Worm (Caenorhabditis elegans) whole organism, early embryonic: Measurements from ENCODE around the gene F19H6.6.
A peak's percentile ranks its signal among the peaks of the same experiment; 100 is the strongest.

ENCODE experiments used
- B0310.2 ChIP-seq: sonication (generic microtip); optimal IDR thresholded peaks from 2 replicates; lab custom pipeline; 2016; ENCODE audit warnings: mild to moderate bottlenecking, missing genetic modification characterization, missing compliant biosample characterization
- F13C5.2 ChIP-seq: sonication (generic microtip); optimal IDR thresholded peaks from 2 replicates; lab custom pipeline; 2017; ENCODE audit warnings: mild to moderate bottlenecking, missing genetic modification characterization, inconsistent platforms, missing compliant biosample characterization
- aly-1 ChIP-seq: sonication (generic microtip); optimal IDR thresholded peaks from 2 replicates; lab custom pipeline; 2016; ENCODE audit warnings: missing genetic modification characterization, missing compliant biosample characterization
- ama-1 ChIP-seq: fragments of 150-350 bp; optimal IDR thresholded peaks from 2 replicates; lab custom pipeline; 2014
- ceh-13 ChIP-seq: fragments of 200-800 bp; sonication (Bioruptor generic); optimal IDR thresholded peaks from 2 replicates; lab custom pipeline; 2018; ENCODE audit warnings: mild to moderate bottlenecking, missing genetic modification characterization, missing compliant biosample characterization
- ceh-36 ChIP-seq: sonication (generic microtip); optimal IDR thresholded peaks from 2 replicates; lab custom pipeline; 2016; ENCODE audit warnings: missing genetic modification characterization, inconsistent platforms, missing compliant biosample characterization
- ets-7 ChIP-seq: sonication (generic microtip); optimal IDR thresholded peaks from 2 replicates; lab custom pipeline; 2016; ENCODE audit warnings: missing genotype, missing genetic modification characterization, missing compliant biosample characterization
- flt-1 ChIP-seq: fragments of 200-800 bp; sonication (Bioruptor generic); IDR thresholded peaks from 2 replicates; pipeline ENCODE4 v1.3.6; 2022; ENCODE audit warnings: missing genetic modification characterization, missing compliant biosample characterization
- hmbx-1 ChIP-seq: sonication (generic microtip); optimal IDR thresholded peaks from 2 replicates; lab custom pipeline; 2016; ENCODE audit warnings: mild to moderate bottlenecking, missing genetic modification characterization, missing compliant biosample characterization
- hmg-4 ChIP-seq: fragments of 200-800 bp; sonication (Bioruptor generic); optimal IDR thresholded peaks from 2 replicates; lab custom pipeline; 2018; ENCODE audit warnings: mild to moderate bottlenecking, missing genetic modification characterization, missing compliant biosample characterization
- hnd-1 ChIP-seq: sonication (generic microtip); optimal IDR thresholded peaks from 2 replicates; lab custom pipeline; 2016; ENCODE audit warnings: missing genetic modification characterization, missing compliant biosample characterization
- pes-1 ChIP-seq: fragments of 200-800 bp; sonication (Bioruptor generic); IDR thresholded peaks from 2 replicates; pipeline ENCODE4 v1.3.6; 2022; ENCODE audit warnings: missing genetic modification reagents, missing genetic modification characterization, missing compliant biosample characterization
- scrt-1 ChIP-seq: fragments of 200-800 bp; sonication (Bioruptor generic); IDR thresholded peaks from 2 replicates; pipeline ENCODE4 v1.3.6; 2022; ENCODE audit warnings: missing genetic modification characterization, missing compliant biosample characterization
- sea-1 ChIP-seq: fragments of 200-800 bp; sonication (Bioruptor generic); conservative IDR thresholded peaks from 2 replicates; pipeline ENCODE4 v1.3.6; 2022; ENCODE audit warnings: missing genetic modification characterization, missing compliant biosample characterization
- tbx-11 ChIP-seq: fragments of 200-800 bp; sonication (Bioruptor generic); IDR thresholded peaks from 2 replicates; pipeline ENCODE4 v1.3.6; 2022; ENCODE audit warnings: missing genetic modification characterization, missing compliant biosample characterization
- tbx-37 ChIP-seq: fragments of 200-800 bp; sonication (Bioruptor generic); conservative IDR thresholded peaks from 2 replicates; pipeline ENCODE4 v1.3.6; 2022; ENCODE audit warnings: missing genetic modification reagents, missing genetic modification characterization, missing compliant biosample characterization
- tra-4 ChIP-seq: sonication (generic microtip); optimal IDR thresholded peaks from 2 replicates; lab custom pipeline; 2017; ENCODE audit warnings: missing genetic modification characterization, missing compliant biosample characterization

The F19H6.6 gene

ce11 chrX:12362951-12363486 is 2.4 kb downstream of the F19H6.6 start:
- TF ChIP-seq tbx-37 (GFP tag; lab: Robert Waterston, UW) = no peak
- no peak for TF ChIP-seq scrt-1 (GFP tag; lab: Robert Waterston, UW)
- no peak for TF ChIP-seq aly-1
- peak; percentile 49 for TF ChIP-seq F13C5.2 (tag; lab: Kevin White, UChicago)

- no peak for TF ChIP-seq B0310.2 (tag; lab: Kevin White, UChicago)
- no peak for TF ChIP-seq ets-7 (tag; lab: Kevin White, UChicago)
- no peak for TF ChIP-seq aly-1
- TF ChIP-seq flt-1 (GFP tag; lab: Robert Waterston, UW) = no peak
- TF ChIP-seq tbx-11 (GFP tag; lab: Robert Waterston, UW) = no peak
- TF ChIP-seq ama-1 (lab: Kevin White, UChicago) = no peak
- TF ChIP-seq ceh-13 (GFP tag; lab: Kevin White, UChicago) = no peak
- TF ChIP-seq hmg-4 = no peak
- TF ChIP-seq sea-1 (GFP tag; lab: Robert Waterston, UW) = no peak
- TF ChIP-seq scrt-1 (GFP tag; lab: Robert Waterston, UW) = no peak
- TF ChIP-seq hmbx-1 (tag; lab: Kevin White, UChicago) = no peak
- TF ChIP-seq pes-1 (GFP tag; lab: Robert Waterston, UW) = no peak
- no peak for TF ChIP-seq F13C5.2 (tag; lab: Kevin White, UChicago)
- no peak for TF ChIP-seq ceh-36
- no peak for TF ChIP-seq tra-4 (tag; lab: Kevin White, UChicago)
- no peak for TF ChIP-seq hnd-1 (tag; lab: Kevin White, UChicago)
- no peak for TF ChIP-seq tbx-37 (GFP tag; lab: Robert Waterston, UW)
These were observed 4.2 kb downstream of the F19H6.6 start, which contains the start of gene F19H6.5 for ce11 chrX:12364804-12365203. Gene F19H6.5, minus strand, starts transcription at chrX:12364904.

- TF ChIP-seq hmbx-1 (tag; lab: Kevin White, UChicago) (no peak), hnd-1 (tag; lab: Kevin White, UChicago) (no peak), ceh-36 (no peak), ceh-13 (GFP tag; lab: Kevin White, UChicago) (no peak), sea-1 (GFP tag; lab: Robert Waterston, UW) (no peak), B0310.2 (tag; lab: Kevin White, UChicago) (no peak), pes-1 (GFP tag; lab: Robert Waterston, UW) (no peak), tbx-37 (GFP tag; lab: Robert Waterston, UW) (no peak)
These were observed 4.8 kb downstream of the F19H6.6 start, which contains the start of gene F19H6.4 for ce11 chrX:12365388-12365787. Gene F19H6.4, plus strand, starts transcription at chrX:12365688.

- peak; percentile 66 for TF ChIP-seq hmg-4
- TF ChIP-seq ama-1 (lab: Kevin White, UChicago) = no peak
- TF ChIP-seq ceh-13 (GFP tag; lab: Kevin White, UChicago) = peak; percentile 55
- TF ChIP-seq ceh-36 = peak; percentile 60
- TF ChIP-seq pes-1 (GFP tag; lab: Robert Waterston, UW) = no peak; the same call in none of the 2 replicates
- peak; percentile 26 for TF ChIP-seq ets-7 (tag; lab: Kevin White, UChicago)
- TF ChIP-seq tbx-37 (GFP tag; lab: Robert Waterston, UW) = peak; percentile 60; the same call in 1 of the 2 replicates
- peak; percentile 82 for TF ChIP-seq tbx-11 (GFP tag; lab: Robert Waterston, UW)
- TF ChIP-seq aly-1 = peak; percentile 59
- TF ChIP-seq scrt-1 (GFP tag; lab: Robert Waterston, UW) = peak; percentile 80
- peak; percentile 84 for TF ChIP-seq F13C5.2 (tag; lab: Kevin White, UChicago)
- TF ChIP-seq hnd-1 (tag; lab: Kevin White, UChicago) = peak; percentile 47
- peak; percentile 71; the same call in 1 of the 2 replicates for TF ChIP-seq sea-1 (GFP tag; lab: Robert Waterston, UW)
- peak; percentile 84 for TF ChIP-seq flt-1 (GFP tag; lab: Robert Waterston, UW)
- TF ChIP-seq B0310.2 (tag; lab: Kevin White, UChicago) = peak; percentile 39
- TF ChIP-seq hmbx-1 (tag; lab: Kevin White, UChicago) = peak; percentile 39
- TF ChIP-seq tra-4 (tag; lab: Kevin White, UChicago) = no peak
These were observed 6.9 kb downstream of the F19H6.6 start for ce11 chrX:12367498-12367897.

ce11 chrX:12371321-12371720 is 10.7 kb downstream of the F19H6.6 start, which contains the start of gene rif-1.2:
Gene rif-1.2, minus strand, starts transcription at chrX:12371421.
- TF ChIP-seq pes-1 (GFP tag; lab: Robert Waterston, UW) = no peak
- TF ChIP-seq sea-1 (GFP tag; lab: Robert Waterston, UW) = no peak
- TF ChIP-seq ama-1 (lab: Kevin White, UChicago) = no peak

- TF ChIP-seq hnd-1 (tag; lab: Kevin White, UChicago) = no peak
- TF ChIP-seq B0310.2 (tag; lab: Kevin White, UChicago) = no peak
- TF ChIP-seq ceh-13 (GFP tag; lab: Kevin White, UChicago) = no peak
- TF ChIP-seq pes-1 (GFP tag; lab: Robert Waterston, UW) = no peak
- TF ChIP-seq ets-7 (tag; lab: Kevin White, UChicago) = no peak
- TF ChIP-seq tbx-11 (GFP tag; lab: Robert Waterston, UW) = no peak
- no peak for TF ChIP-seq ama-1 (lab: Kevin White, UChicago)
- no peak for TF ChIP-seq hmg-4
These were observed 15.2 kb downstream of the F19H6.6 start for ce11 chrX:12375783-12376182.

- no peak for TF ChIP-seq hmbx-1 (tag; lab: Kevin White, UChicago)
- no peak for TF ChIP-seq tbx-11 (GFP tag; lab: Robert Waterston, UW)
- no peak for TF ChIP-seq flt-1 (GFP tag; lab: Robert Waterston, UW)
- TF ChIP-seq tra-4 (tag; lab: Kevin White, UChicago) = no peak
- no peak for TF ChIP-seq aly-1
- TF ChIP-seq sea-1 (GFP tag; lab: Robert Waterston, UW) = no peak
- no peak for TF ChIP-seq pes-1 (GFP tag; lab: Robert Waterston, UW)
- no peak for TF ChIP-seq F13C5.2 (tag; lab: Kevin White, UChicago)
- TF ChIP-seq ceh-36 = no peak
These were observed 17.7 kb downstream of the F19H6.6 start, which contains the start of gene glb-13 for ce11 chrX:12378293-12378692. Gene glb-13, minus strand, starts transcription at chrX:12378393.
